Worm (Caenorhabditis elegans): Measurements from ENCODE around the gene T23F2.5.

- TF ChIP-seq ama-1 (optimal IDR thresholded peaks at IDR 0.05): no peak
- no peak for TF ChIP-seq flt-1 (GFP tag; IDR thresholded peaks at IDR 0.05)
- no peak for TF ChIP-seq ceh-36 (tag; optimal IDR thresholded peaks at IDR 0.05)
- no peak for TF ChIP-seq hnd-1 (tag; optimal IDR thresholded peaks at IDR 0.05)
- no peak for TF ChIP-seq pes-1 (GFP tag; IDR thresholded peaks at IDR 0.05)
- no peak for TF ChIP-seq tbx-11 (GFP tag; IDR thresholded peaks at IDR 0.05)
- TF ChIP-seq hmbx-1 (tag; optimal IDR thresholded peaks at IDR 0.05): no peak
Observed at ce11 chrX:5555055-5555629, 38.2 kb upstream of the T23F2.5 start.
